Fruit fly (Drosophila melanogaster) whole organism, prepupa: Measurements from ENCODE around the gene CG11498.
A peak's percentile ranks its signal among the peaks of the same experiment; 100 is the strongest.

Experiments used
- Blimp-1 ChIP-seq: fragments of 200-800 bp; sonication (Bioruptor generic); optimal IDR thresholded peaks from 3 replicates; lab custom pipeline; 2017; ENCODE audit warnings: missing biosample characterization, missing genetic modification characterization, mild to moderate bottlenecking, moderate library complexity, missing genetic modification reagents
- CG10631 ChIP-seq: fragments of 200-800 bp; sonication (Bioruptor generic); optimal IDR thresholded peaks from 2 replicates; lab custom pipeline; 2016; ENCODE audit warnings: missing biosample characterization, missing genetic modification characterization
- CG10669 ChIP-seq: fragments of 200-800 bp; sonication (Bioruptor generic); optimal IDR thresholded peaks from 3 replicates; lab custom pipeline; 2018; ENCODE audit warnings: missing biosample characterization, mild to moderate bottlenecking, missing genetic modification characterization, moderate library complexity
- CG11294 ChIP-seq: fragments of 200-800 bp; sonication (Bioruptor generic); IDR thresholded peaks from 2 replicates; pipeline ENCODE4 v1.3.6; 2022; ENCODE audit warnings: missing biosample characterization, missing genetic modification characterization
- CG11762 ChIP-seq: fragments of 200-800 bp; sonication (Bioruptor generic); optimal IDR thresholded peaks from 3 replicates; lab custom pipeline; 2016; ENCODE audit warnings: missing biosample characterization, missing genetic modification characterization; ENCODE audit not compliant: insufficient read depth
- CG11902 ChIP-seq: fragments of 200-800 bp; sonication (Bioruptor generic); optimal IDR thresholded peaks from 3 replicates; lab custom pipeline; 2016; ENCODE audit warnings: missing biosample characterization, missing genetic modification characterization
- CG15336 ChIP-seq: fragments of 200-800 bp; sonication (Bioruptor generic); IDR thresholded peaks from 2 replicates; pipeline ENCODE4 v1.3.6; 2022; ENCODE audit warnings: missing biosample characterization, missing genetic modification characterization
- CG1621 ChIP-seq: fragments of 200-800 bp; sonication (Bioruptor generic); optimal IDR thresholded peaks from 3 replicates; lab custom pipeline; 2018; ENCODE audit warnings: missing biosample characterization, mild to moderate bottlenecking, missing genetic modification characterization
- CG3032 ChIP-seq: fragments of 200-800 bp; optimal IDR thresholded peaks from 2 replicates; lab custom pipeline; 2019; ENCODE audit warnings: missing biosample characterization, mild to moderate bottlenecking, missing genetic modification characterization, moderate library complexity
- CG32006 ChIP-seq: fragments of 200-800 bp; sonication (Bioruptor generic); optimal IDR thresholded peaks from 3 replicates; lab custom pipeline; 2017; ENCODE audit warnings: missing biosample characterization, mild to moderate bottlenecking, missing genetic modification characterization
- CG34406 ChIP-seq: fragments of 200-800 bp; sonication (Bioruptor generic); optimal IDR thresholded peaks from 3 replicates; lab custom pipeline; 2016; ENCODE audit warnings: missing biosample characterization, missing genetic modification characterization
- CG3919 ChIP-seq: fragments of 200-800 bp; sonication (Bioruptor generic); optimal IDR thresholded peaks from 3 replicates; lab custom pipeline; 2016; ENCODE audit warnings: missing biosample characterization, missing genetic modification characterization
- CG4318 ChIP-seq: fragments of 200-800 bp; sonication (Bioruptor generic); optimal IDR thresholded peaks from 3 replicates; lab custom pipeline; 2017; ENCODE audit warnings: missing biosample characterization, mild to moderate bottlenecking, missing genetic modification characterization
- CG6163 ChIP-seq: fragments of 200-800 bp; sonication (Bioruptor generic); IDR thresholded peaks from 3 replicates; pipeline ENCODE4 v1.3.6; 2022; ENCODE audit warnings: missing biosample characterization, missing genetic modification characterization
- CG6854 ChIP-seq: fragments of 200-800 bp; sonication (Bioruptor generic); optimal IDR thresholded peaks from 2 replicates; lab custom pipeline; 2017; ENCODE audit warnings: missing biosample characterization, mild to moderate bottlenecking, missing genetic modification characterization
- CG8119 ChIP-seq: fragments of 200-800 bp; sonication (Bioruptor generic); IDR thresholded peaks from 3 replicates; pipeline ENCODE4 v1.3.6; 2022; ENCODE audit warnings: missing biosample characterization, missing genetic modification characterization
- Eip75B ChIP-seq: fragments of 200-800 bp; sonication (Bioruptor generic); optimal IDR thresholded peaks from 3 replicates; lab custom pipeline; 2016; ENCODE audit warnings: missing biosample characterization, missing genetic modification characterization
- Eip78C ChIP-seq: fragments of 200-800 bp; sonication (Bioruptor generic); peaks from one replicate; lab custom pipeline; 2016; ENCODE audit warnings: missing biosample characterization, missing genetic modification characterization
- Eip93F ChIP-seq: fragments of 200-800 bp; sonication (Bioruptor generic); optimal IDR thresholded peaks from 2 replicates; lab custom pipeline; 2016; ENCODE audit warnings: missing biosample characterization, mild to moderate bottlenecking, missing genetic modification characterization
- Ets96B ChIP-seq: fragments of 200-800 bp; optimal IDR thresholded peaks from 2 replicates; lab custom pipeline; 2019; ENCODE audit warnings: missing biosample characterization, mild to moderate bottlenecking, missing genetic modification characterization, moderate library complexity
- Gug ChIP-seq: fragments of 200-800 bp; sonication (Bioruptor generic); IDR thresholded peaks from 2 replicates; pipeline ENCODE4 v1.3.6; 2022; ENCODE audit warnings: missing biosample characterization, missing genetic modification characterization
- Hr38 ChIP-seq: sonication (Bioruptor generic); optimal IDR thresholded peaks from 2 replicates; lab custom pipeline; 2016; ENCODE audit warnings: missing biosample characterization, missing genetic modification characterization
- Hr4 ChIP-seq: fragments of 200-800 bp; sonication (Bioruptor generic); optimal IDR thresholded peaks from 3 replicates; lab custom pipeline; 2016; ENCODE audit warnings: missing biosample characterization, missing genetic modification characterization
- Lpt ChIP-seq: fragments of 200-800 bp; sonication (Bioruptor generic); optimal IDR thresholded peaks from 3 replicates; lab custom pipeline; 2016; ENCODE audit warnings: missing biosample characterization, missing genetic modification characterization
- Sox102F ChIP-seq: fragments of 200-800 bp; sonication (Bioruptor generic); optimal IDR thresholded peaks from 2 replicates; lab custom pipeline; 2016; ENCODE audit warnings: missing biosample characterization, mild to moderate bottlenecking, missing genetic modification characterization
- achi ChIP-seq: fragments of 200-800 bp; sonication (Bioruptor generic); optimal IDR thresholded peaks from 3 replicates; lab custom pipeline; 2016; ENCODE audit warnings: missing biosample characterization, missing genetic modification characterization
- acj6 ChIP-seq: fragments of 200-800 bp; sonication (Bioruptor generic); optimal IDR thresholded peaks from 3 replicates; lab custom pipeline; 2016; ENCODE audit warnings: missing biosample characterization, missing genetic modification characterization
- cyc ChIP-seq: fragments of 200-800 bp; sonication (Bioruptor generic); optimal IDR thresholded peaks from 3 replicates; lab custom pipeline; 2016; ENCODE audit warnings: missing biosample characterization, missing genetic modification characterization
- dac ChIP-seq: fragments of 200-800 bp; sonication (Bioruptor generic); optimal IDR thresholded peaks from 2 replicates; lab custom pipeline; 2017; ENCODE audit warnings: missing biosample characterization, mild to moderate bottlenecking, missing genetic modification characterization
- dsx ChIP-seq: fragments of 200-800 bp; optimal IDR thresholded peaks from 3 replicates; lab custom pipeline; 2019; ENCODE audit warnings: missing biosample characterization, mild to moderate bottlenecking, missing genetic modification characterization, moderate library complexity; ENCODE audit not compliant: poor library complexity, severe bottlenecking
- eg ChIP-seq: fragments of 200-800 bp; sonication (Bioruptor generic); IDR thresholded peaks from 3 replicates; pipeline ENCODE4 v1.3.6; 2022; ENCODE audit warnings: missing biosample characterization, missing genetic modification characterization
- esn ChIP-seq: fragments of 200-800 bp; sonication (Bioruptor generic); optimal IDR thresholded peaks from 2 replicates; lab custom pipeline; 2016; ENCODE audit warnings: missing biosample characterization, mild to moderate bottlenecking, missing genetic modification characterization, moderate library complexity
- fd85E ChIP-seq: fragments of 200-800 bp; sonication (Bioruptor generic); optimal IDR thresholded peaks from 3 replicates; lab custom pipeline; 2016; ENCODE audit warnings: missing biosample characterization, missing genetic modification characterization
- fkh ChIP-seq: fragments of 200-800 bp; sonication (Bioruptor generic); optimal IDR thresholded peaks from 3 replicates; lab custom pipeline; 2017; ENCODE audit warnings: missing biosample characterization, mild to moderate bottlenecking, missing genetic modification characterization, moderate library complexity
- net ChIP-seq: fragments of 200-800 bp; sonication (Bioruptor generic); optimal IDR thresholded peaks from 3 replicates; lab custom pipeline; 2016; ENCODE audit warnings: missing biosample characterization, missing genetic modification characterization
- pdm3 ChIP-seq: fragments of 200-800 bp; sonication (Bioruptor generic); optimal IDR thresholded peaks from 3 replicates; lab custom pipeline; 2016; ENCODE audit warnings: missing biosample characterization, missing genetic modification characterization
- salr ChIP-seq, 2 experiments: fragments of 200-800 bp; sonication (Bioruptor generic); optimal IDR thresholded peaks; 3 replicates each; lab custom pipeline; 2016 to 2018; ENCODE audit warnings: missing biosample characterization in 2 of 2, missing genetic modification characterization in 2 of 2, mild to moderate bottlenecking in 1 of 2
- spab ChIP-seq: fragments of 200-800 bp; sonication (Bioruptor generic); optimal IDR thresholded peaks from 2 replicates; lab custom pipeline; 2017; ENCODE audit warnings: missing biosample characterization, mild to moderate bottlenecking, missing genetic modification characterization, missing genetic modification reagents
- ss ChIP-seq, 2 experiments: fragments of 200-800 bp; sonication (Bioruptor generic); optimal IDR thresholded peaks; 2 replicates in 1 of 2; 3 replicates in 1 of 2; lab custom pipeline; 2017 to 2018; ENCODE audit warnings: mild to moderate bottlenecking in 2 of 2, missing biosample characterization in 2 of 2, missing genetic modification characterization in 2 of 2, moderate library complexity in 1 of 2
- svp ChIP-seq: fragments of 200-800 bp; sonication (Bioruptor generic); peaks from one replicate; lab custom pipeline; 2016; ENCODE audit warnings: missing biosample characterization, missing genetic modification characterization

CG11498 gene

DNA sequence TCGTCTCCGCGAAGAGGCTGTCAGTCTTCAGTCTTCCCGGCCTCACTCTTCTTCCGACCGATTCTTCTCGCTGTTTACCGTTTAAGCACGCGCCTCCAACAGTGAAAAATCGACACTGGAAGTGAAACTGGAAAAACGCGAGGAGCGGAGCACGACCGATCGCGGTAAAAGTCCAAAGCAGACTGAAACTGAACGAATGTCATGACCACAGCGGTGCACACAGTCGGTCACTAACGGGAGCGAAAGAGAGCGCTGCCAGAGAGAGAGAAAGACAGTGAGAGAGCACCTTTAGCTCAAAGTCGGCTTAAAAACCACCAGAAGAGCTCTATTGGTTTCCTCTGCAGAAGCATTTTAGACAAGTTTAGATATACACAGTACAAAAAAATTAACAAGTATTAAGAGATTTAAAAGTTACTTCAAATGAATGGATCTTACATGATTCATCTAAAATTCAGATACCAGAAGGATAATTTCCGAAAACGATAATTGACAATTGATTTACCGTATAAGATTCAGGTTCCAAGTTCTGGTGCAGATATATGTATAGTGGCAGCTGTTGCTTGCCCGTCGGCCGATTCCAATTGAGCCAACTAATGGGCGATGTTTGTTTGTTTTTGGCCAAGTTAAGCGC lies at the start of gene CG11498:
Gene CG11498, minus strand, starts transcription at position 162 of the 631 bp plus-strand sequence.
- TF ChIP-seq CG6163 (GFP tag; lab: Robert Waterston, UW) (peak; percentile 71; the same call in 2 of the 3 replicates), CG3919 (GFP tag; lab: Kevin White, UChicago) (peak; percentile 20), eg (GFP tag; lab: Robert Waterston, UW) (peak; percentile 56), Gug (GFP tag; lab: Robert Waterston, UW) (0 out of 2 replicates have a peak, but pooled peaks have one; percentile 32), svp (GFP tag; lab: Kevin White, UChicago) (peak; percentile 54), Hr4 (GFP tag; lab: Kevin White, UChicago) (peak; percentile 36), CG8119 (GFP tag; lab: Robert Waterston, UW) (peak; percentile 61; the same call in 2 of the 3 replicates), esn (GFP tag; lab: Kevin White, UChicago) (peak; percentile 3), fkh (GFP tag; lab: Kevin White, UChicago) (no peak), CG3032 (tag; lab: Kevin White, UChicago) (no peak), dac (GFP tag; lab: Kevin White, UChicago) (no peak), Eip75B (GFP tag; lab: Kevin White, UChicago) (peak; percentile 3), Sox102F (GFP tag; lab: Kevin White, UChicago) (peak; percentile 18), Ets96B (tag; lab: Kevin White, UChicago) (no peak), salr (GFP tag; optimal IDR thresholded peaks at IDR 0.05; lab: Kevin White, UChicago) (no peak), CG1621 (tag; lab: Kevin White, UChicago) (no peak), CG4318 (GFP tag; lab: Kevin White, UChicago) (peak; percentile 20), CG6854 (GFP tag; lab: Kevin White, UChicago) (no peak), Eip78C (GFP tag; lab: Kevin White, UChicago) (peak; percentile 47), CG15336 (GFP tag; lab: Robert Waterston, UW) (peak; percentile 72), CG34406 (GFP tag; lab: Kevin White, UChicago) (no peak), CG32006 (GFP tag; lab: Kevin White, UChicago) (peak; percentile 59)

DNA sequence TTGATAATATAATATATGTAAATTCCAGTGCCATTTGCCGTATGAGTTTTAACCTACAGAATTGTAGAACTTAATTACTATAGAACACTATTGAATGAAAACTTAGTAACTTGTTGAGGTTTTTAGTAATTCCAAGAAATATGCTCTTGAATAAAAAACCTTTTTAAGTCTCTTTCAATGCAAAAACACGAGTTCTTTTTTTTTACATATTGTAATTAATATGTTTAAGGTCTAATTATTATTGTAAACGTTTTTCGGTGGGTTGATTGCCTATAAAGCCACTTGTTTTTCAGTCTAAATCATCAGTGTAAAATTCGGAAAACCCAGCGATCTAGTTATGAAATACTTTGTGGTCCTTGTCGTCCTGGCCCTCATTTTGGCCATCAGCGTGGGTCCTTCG lies 49.4 kb upstream of the CG11498 start, which contains the start of gene Anp:
Gene Anp, plus strand, starts transcription at position 301 of the 400 bp plus-strand sequence.
- TF ChIP-seq CG4318 (GFP tag; lab: Kevin White, UChicago) = no peak
- no peak for TF ChIP-seq Eip75B (GFP tag; lab: Kevin White, UChicago)
- TF ChIP-seq salr (GFP tag; optimal IDR thresholded peaks at IDR 0.05; lab: Kevin White, UChicago) = no peak
- no peak for TF ChIP-seq net (GFP tag; lab: Kevin White, UChicago)
- TF ChIP-seq achi (GFP tag; lab: Kevin White, UChicago) = no peak
- TF ChIP-seq CG11294 (GFP tag; lab: Robert Waterston, UW) = no peak
- no peak for TF ChIP-seq Hr4 (GFP tag; lab: Kevin White, UChicago)
- TF ChIP-seq pdm3 = no peak
- no peak for TF ChIP-seq Ets96B (tag; lab: Kevin White, UChicago)

DNA sequence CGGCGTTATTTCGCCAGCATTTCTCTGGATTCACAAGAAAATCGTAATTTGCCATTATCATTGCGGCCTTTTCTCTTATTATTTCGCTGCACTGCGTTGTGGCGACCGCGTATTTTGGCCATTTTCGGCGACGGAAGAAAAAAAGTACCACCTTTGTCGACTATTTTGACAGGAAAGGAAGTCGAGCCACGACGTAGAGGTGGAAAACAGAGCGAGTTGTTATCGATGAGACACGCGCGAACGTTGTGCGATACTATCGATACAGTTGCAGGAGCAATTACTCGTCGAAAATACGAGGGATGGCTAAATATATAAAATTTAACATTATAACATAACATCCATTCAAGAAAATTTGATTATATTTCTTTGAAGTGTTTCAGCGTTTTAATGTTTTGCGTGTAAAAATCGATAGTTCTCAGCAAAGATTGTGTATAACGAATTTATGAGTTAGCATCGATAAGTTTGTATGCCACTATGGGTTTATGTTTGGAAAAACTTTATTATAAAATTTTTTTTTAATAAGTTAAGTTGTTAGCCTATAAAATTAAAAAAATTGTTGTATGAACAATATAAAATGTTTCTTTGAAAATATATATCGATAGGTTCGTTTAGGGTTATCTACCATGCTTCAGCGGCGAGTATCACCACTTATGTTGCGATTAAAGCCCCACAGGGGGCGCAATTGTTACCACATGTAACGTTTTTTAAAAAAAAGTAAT lies 48.7 kb upstream of the CG11498 start, which contains the start of gene RpS7:
Gene RpS7, minus strand, starts transcription at position 255 of the 719 bp plus-strand sequence.
- TF ChIP-seq dsx (peak; percentile 17), fkh (GFP tag; lab: Kevin White, UChicago) (peak; percentile 29), CG4318 (GFP tag; lab: Kevin White, UChicago) (no peak), CG6163 (GFP tag; lab: Robert Waterston, UW) (peak; percentile 69), Blimp-1 (peak; percentile 49), Eip78C (GFP tag; lab: Kevin White, UChicago) (peak; percentile 89), CG1621 (tag; lab: Kevin White, UChicago) (peak; percentile 60), Lpt (GFP tag; lab: Kevin White, UChicago) (no peak), eg (GFP tag; lab: Robert Waterston, UW) (peak; percentile 79), Gug (GFP tag; lab: Robert Waterston, UW) (peak; percentile 61; the same call in 1 of the 2 replicates), dac (GFP tag; lab: Kevin White, UChicago) (no peak), fd85E (peak; percentile 57), achi (GFP tag; lab: Kevin White, UChicago) (peak; percentile 80), Sox102F (GFP tag; lab: Kevin White, UChicago) (peak; percentile 73), spab (GFP tag; lab: Kevin White, UChicago) (peak; percentile 50), net (GFP tag; lab: Kevin White, UChicago) (peak; percentile 75), ss (GFP tag; optimal IDR thresholded peaks at IDR 0.05; lab: Kevin White, UChicago) (peak; percentile 75 to 80), CG11294 (GFP tag; lab: Robert Waterston, UW) (no peak), CG11762 (peak; percentile 43), CG10631 (GFP tag; lab: Kevin White, UChicago) (peak; percentile 56), acj6 (GFP tag; lab: Kevin White, UChicago) (peak; percentile 46), pdm3 (peak; percentile 48), Eip93F (GFP tag; lab: Kevin White, UChicago) (no peak), CG11902 (GFP tag; lab: Kevin White, UChicago) (no peak), Hr38 (GFP tag; lab: Kevin White, UChicago) (no peak), CG10669 (GFP tag; lab: Kevin White, UChicago) (peak; percentile 63), Hr4 (GFP tag; lab: Kevin White, UChicago) (peak; percentile 2), Ets96B (tag; lab: Kevin White, UChicago) (peak; percentile 39), cyc (GFP tag; lab: Kevin White, UChicago) (peak; percentile 42)
